Worm (Caenorhabditis elegans): ENCODE data around the gene F54D11.4.

DNA sequence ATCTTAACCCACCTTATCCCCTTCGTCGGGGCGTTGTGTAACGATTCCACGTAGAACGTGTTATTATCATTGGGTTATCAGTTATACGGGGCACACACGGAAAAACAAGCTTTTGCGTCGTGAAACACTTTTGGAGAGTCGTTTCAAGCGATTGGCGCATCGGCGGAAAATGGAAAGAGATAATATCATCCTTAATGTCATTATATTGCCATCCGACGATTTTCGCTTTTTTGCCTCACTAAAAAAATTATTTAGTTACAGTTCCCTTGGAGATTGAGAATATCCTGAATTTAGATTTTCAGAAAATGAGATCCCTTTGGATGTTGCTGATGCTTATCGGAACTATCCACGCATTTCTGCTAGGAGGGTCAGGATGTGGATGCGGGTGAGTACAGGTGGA is 32.6 kb downstream of the F54D11.4 start, which contains the start of gene F41F3.8:
- TF ChIP-seq fax-1 (tag; optimal IDR thresholded peaks at IDR 0.05) (no peak), ceh-48 (tag; optimal IDR thresholded peaks at IDR 0.05) (no peak), ceh-9 (tag; optimal IDR thresholded peaks at IDR 0.05) (no peak), pha-4 (tag; optimal IDR thresholded peaks at IDR 0.05) (no peak), elt-2 (tag; optimal IDR thresholded peaks at IDR 0.05) (no peak), F13H6.1 (tag; optimal IDR thresholded peaks at IDR 0.05) (no peak), ama-1 (optimal IDR thresholded peaks at IDR 0.05) (no peak), tbx-2 (tag; optimal IDR thresholded peaks at IDR 0.05) (no peak), ceh-30 (tag; optimal IDR thresholded peaks at IDR 0.05) (no peak), ceh-24 (tag; optimal IDR thresholded peaks at IDR 0.05) (no peak), ceh-22 (tag; optimal IDR thresholded peaks at IDR 0.05) (no peak), zip-5 (tag; optimal IDR thresholded peaks at IDR 0.05) (no peak), ets-4 (tag; optimal IDR thresholded peaks at IDR 0.05) (no peak), pros-1 (tag; optimal IDR thresholded peaks at IDR 0.05) (no peak)

Measured in whole organism, late embryonic.